Fruit fly (Drosophila melanogaster) whole organism, wandering third instar larva: Measurements from ENCODE around the gene PK2-R2.

ENCODE experiments used
- Abd-B ChIP-seq: fragments of >200 bp; optimal IDR thresholded peaks from 2 replicates; lab custom pipeline; 2017; ENCODE audit warnings: missing biosample characterization, missing genetic modification characterization
- Hr78 ChIP-seq: fragments of >200 bp; optimal IDR thresholded peaks from 2 replicates; lab custom pipeline; 2017; ENCODE audit warnings: missing biosample characterization, missing genetic modification characterization
- psq ChIP-seq: fragments of 200-800 bp; sonication (Bioruptor generic); optimal IDR thresholded peaks from 3 replicates; lab custom pipeline; 2017; ENCODE audit warnings: missing biosample characterization, mild to moderate bottlenecking, missing genetic modification characterization, moderate library complexity
- sv ChIP-seq: fragments of 200-800 bp; sonication (Bioruptor generic); optimal IDR thresholded peaks from 3 replicates; lab custom pipeline; 2016; ENCODE audit warnings: missing biosample characterization, missing genetic modification characterization
- tai ChIP-seq: sonication (Bioruptor generic); optimal IDR thresholded peaks from 2 replicates; lab custom pipeline; 2016; ENCODE audit warnings: missing biosample characterization, missing genetic modification characterization

DNA sequence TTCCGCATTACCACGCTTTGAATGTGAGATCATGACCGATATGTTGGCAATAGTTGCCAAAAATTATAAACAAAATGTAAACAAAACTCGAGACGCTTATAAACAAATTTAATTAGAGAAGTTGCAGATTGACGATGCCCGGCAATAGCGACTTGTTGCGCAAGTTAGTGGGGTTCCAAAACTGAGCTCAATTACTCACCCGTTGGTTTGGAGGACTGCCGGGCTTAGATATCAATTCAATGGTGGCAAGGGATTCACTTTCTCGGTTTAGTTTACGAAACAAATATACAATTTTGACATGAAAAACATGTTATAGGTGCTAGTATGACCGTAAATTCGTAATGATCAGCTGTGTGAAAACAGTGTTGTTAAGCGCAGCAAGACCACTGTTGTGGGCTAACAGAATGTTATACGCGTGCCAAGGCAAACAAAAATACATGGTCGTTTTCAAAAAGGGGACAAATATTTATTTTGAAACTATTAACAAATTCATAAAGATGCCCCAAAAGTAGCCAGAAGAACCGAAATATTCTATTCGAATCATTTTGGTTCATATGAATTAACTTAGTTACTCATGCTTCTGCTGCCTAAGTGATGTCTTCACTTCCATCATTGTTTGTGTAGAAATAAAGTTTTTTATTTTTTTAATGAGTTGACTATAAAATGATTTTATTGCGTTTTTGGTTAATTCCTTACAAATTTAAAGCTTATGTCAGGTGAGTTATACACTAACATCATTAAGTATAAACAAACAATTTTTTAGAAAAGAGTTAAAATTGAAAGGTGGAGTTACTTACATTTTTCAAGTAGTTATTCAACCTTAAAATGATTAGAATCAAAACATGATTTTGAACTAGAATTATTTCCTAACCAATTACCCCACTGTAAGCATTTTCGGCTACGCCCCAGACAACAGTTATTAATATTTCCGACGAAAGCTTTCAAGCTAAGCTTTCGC is 32.9 kb upstream of the PK2-R2 start, which contains the start of gene Elp6:
- TF ChIP-seq sv (peak; percentile 54), Abd-B (GFP tag; lab: Kevin White, UChicago) (no peak), psq (GFP tag; lab: Kevin White, UChicago) (peak; percentile 77), tai (peak; percentile 85), Hr78 (GFP tag; lab: Kevin White, UChicago) (no peak)
